Worm (Caenorhabditis elegans): ENCODE measurements around the gene taf-6.2.

Gene taf-6.2

ce11 chrIV:3701892-3702291, 7.4 kb upstream of the taf-6.2 start, which contains the start of gene Y37E11AL.12:
Gene Y37E11AL.12 (minus strand): TSS chrIV:3701992.
- TF ChIP-seq ztf-4 (tag; optimal IDR thresholded peaks at IDR 0.05) (no peak), peb-1 (tag; optimal IDR thresholded peaks at IDR 0.05) (no peak), unc-39 (tag; optimal IDR thresholded peaks at IDR 0.05) (no peak), nhr-25 (tag; optimal IDR thresholded peaks at IDR 0.05) (no peak), elt-3 (tag; optimal IDR thresholded peaks at IDR 0.05) (no peak), ceh-16 (tag; optimal IDR thresholded peaks at IDR 0.05) (no peak), ama-1 (optimal IDR thresholded peaks at IDR 0.05) (no peak), elt-1 (tag; optimal IDR thresholded peaks at IDR 0.05) (no peak), nhr-12 (tag; optimal IDR thresholded peaks at IDR 0.05) (no peak), egl-27 (tag; optimal IDR thresholded peaks at IDR 0.05) (no peak)

ce11 chrIV:3700554-3700953, 6.0 kb upstream of the taf-6.2 start, which contains the start of gene Y37E11AL.9:
Gene Y37E11AL.9 (minus strand): TSS chrIV:3700654.
- no peak for TF ChIP-seq skn-1 (tag; optimal IDR thresholded peaks at IDR 0.05)
- no peak for TF ChIP-seq crh-2 (tag; optimal IDR thresholded peaks at IDR 0.05)
- TF ChIP-seq dmd-4 (tag; optimal IDR thresholded peaks at IDR 0.05): no peak

ce11 chrIV:3698201-3698600, 3.7 kb upstream of the taf-6.2 start, which contains the start of gene Y37E11AL.2:
Gene Y37E11AL.2 (plus strand): TSS chrIV:3698501.
- TF ChIP-seq nhr-237 (tag; optimal IDR thresholded peaks at IDR 0.05) (no peak), C34F6.9 (tag; optimal IDR thresholded peaks at IDR 0.05) (no peak), sem-4 (tag; optimal IDR thresholded peaks at IDR 0.05) (no peak), alr-1 (tag; optimal IDR thresholded peaks at IDR 0.05) (no peak)

ce11 chrIV:3688050-3688449, 6.5 kb downstream of the taf-6.2 start:
- TF ChIP-seq nhr-25 (tag; optimal IDR thresholded peaks at IDR 0.05) (no peak), egl-27 (tag; optimal IDR thresholded peaks at IDR 0.05) (no peak), aly-2 (tag; optimal IDR thresholded peaks at IDR 0.05) (no peak), alr-1 (tag; optimal IDR thresholded peaks at IDR 0.05) (no peak), ceh-16 (tag; optimal IDR thresholded peaks at IDR 0.05) (no peak), fos-1 (tag; optimal IDR thresholded peaks at IDR 0.05) (no peak), blmp-1 (tag; optimal IDR thresholded peaks at IDR 0.05; ENCODE audit: insufficient read depth) (no peak), ama-1 (optimal IDR thresholded peaks at IDR 0.05) (no peak)

ce11 chrIV:3686765-3687164, 7.8 kb downstream of the taf-6.2 start, which contains the start of gene map-1:
Gene map-1 (minus strand): TSS chrIV:3686865.
- no peak for TF ChIP-seq zag-1 (tag; optimal IDR thresholded peaks at IDR 0.05)
- TF ChIP-seq sem-4 (tag; optimal IDR thresholded peaks at IDR 0.05): no peak
- no peak for TF ChIP-seq R02D3.7 (tag; optimal IDR thresholded peaks at IDR 0.05)
- no peak for TF ChIP-seq nhr-129 (tag; optimal IDR thresholded peaks at IDR 0.05)
- TF ChIP-seq nhr-77 (tag; optimal IDR thresholded peaks at IDR 0.05): no peak
- no peak for TF ChIP-seq sma-9 (GFP tag; optimal IDR thresholded peaks at IDR 0.05)
- no peak for TF ChIP-seq sma-9 (tag; optimal IDR thresholded peaks at IDR 0.05)
- TF ChIP-seq ZK546.5 (tag; optimal IDR thresholded peaks at IDR 0.05): no peak
- no peak for TF ChIP-seq lsy-2 (tag; optimal IDR thresholded peaks at IDR 0.05)
- no peak for TF ChIP-seq nhr-23 (tag; optimal IDR thresholded peaks at IDR 0.05)
- TF ChIP-seq mdl-1 (tag; optimal IDR thresholded peaks at IDR 0.05): no peak

ce11 chrIV:3686260-3686659, 8.3 kb downstream of the taf-6.2 start:
- TF ChIP-seq ceh-16 (tag; optimal IDR thresholded peaks at IDR 0.05): no peak

- TF ChIP-seq nhr-21 (tag; optimal IDR thresholded peaks at IDR 0.05) (no peak), F13H6.1 (tag; optimal IDR thresholded peaks at IDR 0.05) (no peak), lin-13 (GFP tag; optimal IDR thresholded peaks at IDR 0.05) (no peak), ZK546.5 (tag; optimal IDR thresholded peaks at IDR 0.05) (no peak), elt-1 (tag; optimal IDR thresholded peaks at IDR 0.05) (no peak), nhr-77 (tag; optimal IDR thresholded peaks at IDR 0.05) (no peak), ztf-4 (tag; optimal IDR thresholded peaks at IDR 0.05) (no peak), peb-1 (tag; optimal IDR thresholded peaks at IDR 0.05) (no peak), blmp-1 (tag; optimal IDR thresholded peaks at IDR 0.05; ENCODE audit: insufficient read depth) (no peak)
Measured at ce11 chrIV:3681763-3682162, 12.8 kb downstream of the taf-6.2 start.

Measured in whole organism, L2 larva.